Fruit fly (Drosophila melanogaster): ENCODE measurements around the gene Fie.

DNA sequence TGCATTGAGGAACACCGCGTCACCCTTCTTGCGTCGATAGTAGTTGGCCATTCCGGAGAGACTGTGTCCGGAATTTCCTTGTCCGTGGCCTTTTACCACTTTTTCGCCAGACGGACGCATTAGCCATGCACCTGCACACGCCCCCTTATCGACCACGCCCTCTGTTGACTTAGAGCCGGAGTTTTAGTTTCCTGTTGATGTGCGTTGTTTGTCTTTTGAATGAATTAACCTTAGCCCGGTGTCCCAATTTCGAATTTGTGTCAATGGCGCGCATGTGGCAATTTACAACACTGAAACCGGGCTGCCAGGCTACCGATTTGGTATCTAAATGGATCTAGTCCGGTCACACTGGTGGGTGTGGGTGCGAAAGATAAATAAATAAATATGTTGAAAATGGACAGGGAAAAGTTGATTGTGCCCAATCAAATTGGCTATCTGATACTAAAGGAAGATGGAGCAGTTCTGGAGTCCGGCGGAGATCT lies 4.2 kb downstream of the Fie start, which contains the start of the genes Gr63a and Lamtor4:
- TF ChIP-seq psq (optimal IDR thresholded peaks at IDR 0.05) (no peak), Myc (optimal IDR thresholded peaks at IDR 0.05) (no peak), h (optimal IDR thresholded peaks at IDR 0.05) (no peak), ttk (optimal IDR thresholded peaks at IDR 0.05) (no peak)

All from Kc167 (cell line).